Worm (Caenorhabditis elegans): Measurements from ENCODE around the gene dhs-9.

DNA sequence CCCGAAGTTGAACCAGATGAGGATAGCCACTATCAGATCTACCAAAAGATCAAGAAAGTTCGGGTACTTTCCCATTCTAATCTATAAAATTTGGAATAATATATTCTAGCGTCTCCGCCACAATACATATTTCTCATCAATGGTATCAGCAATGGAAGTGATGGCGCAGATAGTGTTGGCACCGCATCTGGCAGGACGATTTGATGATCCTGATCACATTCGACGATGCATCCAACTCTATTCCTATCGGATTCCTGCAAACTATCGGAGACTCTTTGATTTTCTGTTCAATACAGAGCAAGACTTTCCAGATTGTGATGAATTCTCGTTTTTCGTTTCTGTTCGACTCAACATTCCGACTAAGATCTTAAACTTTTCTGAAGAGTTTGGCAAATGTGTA, 38.5 kb downstream of the dhs-9 start:
- no peak for TF ChIP-seq him-1 (tag; optimal IDR thresholded peaks at IDR 0.05)
- no peak for TF ChIP-seq F33H1.4 (GFP tag; IDR thresholded peaks at IDR 0.05)
- TF ChIP-seq Y53G8AR.9 (GFP tag; conservative IDR thresholded peaks at IDR 0.05): no peak
- no peak for TF ChIP-seq sptf-2 (GFP tag; optimal IDR thresholded peaks at IDR 0.05)
- no peak for TF ChIP-seq dpl-1 (GFP tag; optimal IDR thresholded peaks at IDR 0.05)
- no peak for TF ChIP-seq ceh-100 (GFP tag; IDR thresholded peaks at IDR 0.05)
